Fruit fly (Drosophila melanogaster) whole organism, wandering third instar larva: ENCODE results near the gene tadr.

Experiments
- CrebA ChIP-seq: fragments of 200-800 bp; sonication (Bioruptor generic); optimal IDR thresholded peaks from 2 replicates; lab custom pipeline; 2016; ENCODE audit warnings: missing biosample characterization, mild to moderate bottlenecking, missing genetic modification characterization, borderline replicate concordance
- Dfd ChIP-seq: fragments of >200 bp; optimal IDR thresholded peaks from 2 replicates; lab custom pipeline; 2017; ENCODE audit warnings: missing biosample characterization, missing genetic modification characterization
- Dif ChIP-seq: fragments of 200-275, 200-300 bp; sonication (Bioruptor generic); optimal IDR thresholded peaks from 2 replicates; lab custom pipeline; 2018; ENCODE audit warnings: missing biosample characterization, missing genetic modification characterization; ENCODE audit not compliant: partially characterized antibody
- Hr78 ChIP-seq: fragments of >200 bp; optimal IDR thresholded peaks from 2 replicates; lab custom pipeline; 2017; ENCODE audit warnings: missing biosample characterization, missing genetic modification characterization
- dsf ChIP-seq: sonication (Bioruptor generic); optimal IDR thresholded peaks from 2 replicates; lab custom pipeline; 2016; ENCODE audit warnings: missing biosample characterization, missing genetic modification characterization, borderline replicate concordance
- ey ChIP-seq: fragments of 200-800 bp; sonication (Bioruptor generic); optimal IDR thresholded peaks from 2 replicates; lab custom pipeline; 2016; ENCODE audit warnings: missing biosample characterization, missing genetic modification characterization
- fru ChIP-seq: fragments of 200-800 bp; sonication (Bioruptor generic); optimal IDR thresholded peaks from 3 replicates; lab custom pipeline; 2016; ENCODE audit warnings: missing biosample characterization, mild to moderate bottlenecking, missing genetic modification characterization
- h ChIP-seq: fragments of 200-800 bp; sonication (Bioruptor generic); optimal IDR thresholded peaks from 3 replicates; lab custom pipeline; 2016; ENCODE audit warnings: missing biosample characterization, mild to moderate bottlenecking, missing genetic modification characterization
- sv ChIP-seq: fragments of 200-800 bp; sonication (Bioruptor generic); optimal IDR thresholded peaks from 3 replicates; lab custom pipeline; 2016; ENCODE audit warnings: missing biosample characterization, missing genetic modification characterization

- TF ChIP-seq ey (no peak), Hr78 (GFP tag; lab: Kevin White, UChicago) (no peak), dsf (GFP tag; lab: Kevin White, UChicago) (no peak), CrebA (GFP tag; lab: Kevin White, UChicago) (no peak), fru (no peak), h (GFP tag; lab: Kevin White, UChicago) (no peak), Dif (no peak), sv (GFP tag; lab: Kevin White, UChicago) (no peak), Dfd (GFP tag; lab: Kevin White, UChicago) (no peak)
Observed at dm6 chr2L:21037723-21038122, 37.5 kb upstream of the tadr start.
